Worm (Caenorhabditis elegans): ENCODE results near the gene Y45F10D.15.
A peak's percentile ranks its signal among the peaks of the same experiment; 100 is the strongest.

Gene Y45F10D.15

ce11 chrIV:13788652-13789051 is 32.1 kb downstream of the Y45F10D.15 start, which contains the start of the genes sas-6 and Y45F10D.7:
Gene sas-6, minus strand, starts transcription at chrIV:13788731.
Gene Y45F10D.7, plus strand, starts transcription at chrIV:13788907.
- TF ChIP-seq unc-42 (tag; optimal IDR thresholded peaks at IDR 0.05) (peak; percentile 61), tbx-2 (tag; optimal IDR thresholded peaks at IDR 0.05) (peak; percentile 28), ceh-6 (GFP tag; optimal IDR thresholded peaks at IDR 0.05) (no peak), ref-2 (tag; optimal IDR thresholded peaks at IDR 0.05) (peak; percentile 73), ceh-18 (tag; optimal IDR thresholded peaks at IDR 0.05) (peak; percentile 13), C08G9.2 (tag; optimal IDR thresholded peaks at IDR 0.05) (peak; percentile 15), ceh-31 (tag; optimal IDR thresholded peaks at IDR 0.05) (peak; percentile 40), ceh-34 (tag; optimal IDR thresholded peaks at IDR 0.05) (peak; percentile 37), tbx-7 (tag; optimal IDR thresholded peaks at IDR 0.05) (no peak), dve-1 (tag; optimal IDR thresholded peaks at IDR 0.05) (peak; percentile 23), pros-1 (tag; optimal IDR thresholded peaks at IDR 0.05) (no peak), unc-86 (tag; optimal IDR thresholded peaks at IDR 0.05) (peak; percentile 32), npax-4 (tag; optimal IDR thresholded peaks at IDR 0.05) (peak; percentile 32), elt-2 (tag; optimal IDR thresholded peaks at IDR 0.05) (peak; percentile 55), ama-1 (optimal IDR thresholded peaks at IDR 0.05) (no peak), nfya-1 (tag; optimal IDR thresholded peaks at IDR 0.05) (peak; percentile 80)

ce11 chrIV:13786690-13787089 is 34.1 kb downstream of the Y45F10D.15 start, which contains the start of gene icap-1:
Gene icap-1, minus strand, starts transcription at chrIV:13786961.
- TF ChIP-seq unc-55 (GFP tag; optimal IDR thresholded peaks at IDR 0.05) (no peak), ceh-48 (tag; optimal IDR thresholded peaks at IDR 0.05) (peak; percentile 42)

ce11 chrIV:13785545-13785944 is 35.2 kb downstream of the Y45F10D.15 start, which contains the start of gene lact-9:
Gene lact-9, minus strand, starts transcription at chrIV:13785645.
- TF ChIP-seq hlh-30 (tag; optimal IDR thresholded peaks at IDR 0.05; ENCODE audit: insufficient read depth) = no peak
- no peak for TF ChIP-seq ama-1 (optimal IDR thresholded peaks at IDR 0.05)
- TF ChIP-seq unc-42 (tag; optimal IDR thresholded peaks at IDR 0.05) = no peak
- no peak for TF ChIP-seq elt-2 (tag; optimal IDR thresholded peaks at IDR 0.05)
- no peak for TF ChIP-seq pros-1 (tag; optimal IDR thresholded peaks at IDR 0.05)
- TF ChIP-seq madf-2 (tag; optimal IDR thresholded peaks at IDR 0.05) = no peak
- TF ChIP-seq sox-4 (tag; optimal IDR thresholded peaks at IDR 0.05) = no peak
- no peak for TF ChIP-seq ceh-48 (tag; optimal IDR thresholded peaks at IDR 0.05)
- no peak for TF ChIP-seq T23F11.4 (GFP tag; optimal IDR thresholded peaks at IDR 0.05)
- no peak for TF ChIP-seq tbx-7 (tag; optimal IDR thresholded peaks at IDR 0.05)
- no peak for TF ChIP-seq ref-2 (tag; optimal IDR thresholded peaks at IDR 0.05)
- TF ChIP-seq ceh-9 (tag; optimal IDR thresholded peaks at IDR 0.05) = no peak
- no peak for TF ChIP-seq zip-5 (tag; optimal IDR thresholded peaks at IDR 0.05)
- TF ChIP-seq K09A11.1 (tag; optimal IDR thresholded peaks at IDR 0.05; ENCODE audit: insufficient read depth) = no peak
- TF ChIP-seq ceh-45 (GFP tag; IDR thresholded peaks at IDR 0.05) = no peak
- TF ChIP-seq ceh-31 (tag; optimal IDR thresholded peaks at IDR 0.05) = no peak

- TF ChIP-seq elt-4 (tag; optimal IDR thresholded peaks at IDR 0.05) (no peak), rnt-1 (tag; optimal IDR thresholded peaks at IDR 0.05) (no peak), pros-1 (tag; optimal IDR thresholded peaks at IDR 0.05) (no peak), ceh-30 (tag; optimal IDR thresholded peaks at IDR 0.05) (no peak), pag-3 (tag; optimal IDR thresholded peaks at IDR 0.05; ENCODE audit: borderline replicate concordance) (no peak), zip-5 (tag; optimal IDR thresholded peaks at IDR 0.05) (no peak), madf-2 (tag; optimal IDR thresholded peaks at IDR 0.05) (no peak), hlh-13 (GFP tag; optimal IDR thresholded peaks at IDR 0.05) (no peak), dmd-4 (tag; optimal IDR thresholded peaks at IDR 0.05; ENCODE audit: borderline replicate concordance) (no peak), Y22D7AL.16 (tag; optimal IDR thresholded peaks at IDR 0.05) (no peak), fkh-10 (GFP tag; optimal IDR thresholded peaks at IDR 0.05) (no peak)
Observed at ce11 chrIV:13784774-13785173, 36.0 kb downstream of the Y45F10D.15 start.
